Fruit fly (Drosophila melanogaster) whole organism, embryonic: ENCODE measurements around the gene Alp9.
A peak's percentile ranks its signal among the peaks of the same experiment; 100 is the strongest.

Source experiments
- Asciz ChIP-seq: fragments of 200-800 bp; sonication (Bioruptor generic); optimal IDR thresholded peaks from 2 replicates; lab custom pipeline; 2017; ENCODE audit warnings: missing biosample characterization, mild to moderate bottlenecking, missing genetic modification characterization, missing genetic modification reagents
- BEAF-32 ChIP-seq: fragments of 200-800 bp; sonication (Bioruptor generic); optimal IDR thresholded peaks from 3 replicates; lab custom pipeline; 2017; ENCODE audit warnings: missing biosample characterization, missing genetic modification characterization, mild to moderate bottlenecking, moderate library complexity, missing genetic modification reagents
- CG10321 ChIP-seq: fragments of 200-800 bp; sonication (Bioruptor generic); IDR thresholded peaks from 2 replicates; pipeline ENCODE4 v1.3.6; 2022; ENCODE audit warnings: missing biosample characterization, missing genetic modification characterization
- CG10543 ChIP-seq: fragments of 200-800 bp; sonication (Bioruptor generic); optimal IDR thresholded peaks from 3 replicates; lab custom pipeline; 2017; ENCODE audit warnings: missing biosample characterization, mild to moderate bottlenecking, missing genetic modification characterization, moderate library complexity
- CG10959 ChIP-seq: fragments of 200-800 bp; sonication (Bioruptor generic); IDR thresholded peaks from 2 replicates; pipeline ENCODE4 v1.3.6; 2022; ENCODE audit warnings: missing biosample characterization, missing genetic modification characterization
- CG11504 ChIP-seq: fragments of 200-800 bp; sonication (Bioruptor generic); optimal IDR thresholded peaks from 3 replicates; lab custom pipeline; 2019; ENCODE audit warnings: missing biosample characterization, mild to moderate bottlenecking, missing genetic modification characterization, moderate library complexity
- CG12236 ChIP-seq: fragments of 200-800 bp; sonication (Bioruptor generic); optimal IDR thresholded peaks from 2 replicates; lab custom pipeline; 2016; ENCODE audit warnings: missing biosample characterization, missing genetic modification characterization
- CG17829 ChIP-seq: fragments of 200-800 bp; optimal IDR thresholded peaks from 2 replicates; lab custom pipeline; 2019; ENCODE audit warnings: missing biosample characterization, mild to moderate bottlenecking, missing genetic modification characterization, moderate library complexity
- CG1832 ChIP-seq: fragments of 200-800 bp; sonication (Bioruptor generic); optimal IDR thresholded peaks from 2 replicates; lab custom pipeline; 2017; ENCODE audit warnings: missing biosample characterization, mild to moderate bottlenecking, missing genetic modification characterization, inconsistent platforms
- CG18619 ChIP-seq: fragments of 200-800 bp; sonication (Bioruptor generic); optimal IDR thresholded peaks from 3 replicates; lab custom pipeline; 2017; ENCODE audit warnings: missing biosample characterization, mild to moderate bottlenecking, missing genetic modification characterization
- CG2129 ChIP-seq: fragments of 200-800 bp; sonication (Bioruptor generic); IDR thresholded peaks from 2 replicates; pipeline ENCODE4 v1.3.6; 2022; ENCODE audit warnings: missing biosample characterization, missing genetic modification characterization; ENCODE audit not compliant: partially characterized antibody
- CG33557 ChIP-seq: fragments of 200-800 bp; sonication (Bioruptor generic); optimal IDR thresholded peaks from 2 replicates; lab custom pipeline; 2019; ENCODE audit warnings: missing biosample characterization, mild to moderate bottlenecking, missing genetic modification characterization, moderate library complexity
- CG4617 ChIP-seq: fragments of 200-800 bp; sonication (Bioruptor generic); optimal IDR thresholded peaks from 3 replicates; lab custom pipeline; 2016; ENCODE audit warnings: missing biosample characterization, missing genetic modification characterization, borderline replicate concordance
- CG4707 ChIP-seq: fragments of 200-800 bp; sonication (Bioruptor generic); optimal IDR thresholded peaks from 2 replicates; lab custom pipeline; 2018; ENCODE audit warnings: missing biosample characterization, mild to moderate bottlenecking, missing genetic modification characterization, moderate library complexity
- CG7556 ChIP-seq: fragments of 200-800 bp; sonication (Bioruptor generic); optimal IDR thresholded peaks from 2 replicates; lab custom pipeline; 2017; ENCODE audit warnings: missing biosample characterization, mild to moderate bottlenecking, missing genetic modification characterization
- CG7839 ChIP-seq: fragments of 200-800 bp; sonication (Bioruptor generic); optimal IDR thresholded peaks from 3 replicates; lab custom pipeline; 2018; ENCODE audit warnings: missing biosample characterization, mild to moderate bottlenecking, missing genetic modification characterization, moderate library complexity
- CG8089 ChIP-seq: fragments of 200-800 bp; sonication (Bioruptor generic); optimal IDR thresholded peaks from 3 replicates; lab custom pipeline; 2016; ENCODE audit warnings: missing biosample characterization, missing genetic modification characterization
- CG9215 ChIP-seq: fragments of 200-800 bp; sonication (Bioruptor generic); IDR thresholded peaks from 2 replicates; pipeline ENCODE4 v1.3.6; 2022; ENCODE audit warnings: missing biosample characterization, missing genetic modification characterization
- CG9817 ChIP-seq: fragments of 200-800 bp; sonication (Bioruptor generic); optimal IDR thresholded peaks from 2 replicates; lab custom pipeline; 2018; ENCODE audit warnings: missing biosample characterization, mild to moderate bottlenecking, missing genetic modification characterization, moderate library complexity
- Dll ChIP-seq: fragments of 200-800 bp; sonication (Bioruptor generic); IDR thresholded peaks from 4 replicates; pipeline ENCODE4 v1.3.6; 2022; ENCODE audit warnings: missing biosample characterization, missing genetic modification characterization; ENCODE audit not compliant: partially characterized antibody
- E2f2 ChIP-seq: fragments of 200-800 bp; sonication (Bioruptor generic); IDR thresholded peaks from 2 replicates; pipeline ENCODE4 v1.3.6; 2022; ENCODE audit warnings: missing biosample characterization, missing genetic modification characterization
- Elba2 ChIP-seq: fragments of 200-800 bp; sonication (Bioruptor generic); optimal IDR thresholded peaks from 3 replicates; lab custom pipeline; 2016; ENCODE audit warnings: missing biosample characterization, missing genetic modification characterization
- Fer1 ChIP-seq: fragments of 200-800 bp; sonication (Bioruptor generic); optimal IDR thresholded peaks from 2 replicates; lab custom pipeline; 2017; ENCODE audit warnings: missing biosample characterization, mild to moderate bottlenecking, missing genetic modification characterization
- HLH54F ChIP-seq: fragments of 200-800 bp; sonication (Bioruptor generic); optimal IDR thresholded peaks from 3 replicates; lab custom pipeline; 2016; ENCODE audit warnings: missing biosample characterization, missing genetic modification characterization
- Hey ChIP-seq: fragments of 200-800 bp; sonication (Bioruptor generic); optimal IDR thresholded peaks from 3 replicates; lab custom pipeline; 2018; ENCODE audit warnings: missing biosample characterization, mild to moderate bottlenecking, missing genetic modification characterization
- Hmx ChIP-seq: fragments of 200-800 bp; sonication (Bioruptor generic); optimal IDR thresholded peaks from 2 replicates; lab custom pipeline; 2016; ENCODE audit warnings: missing biosample characterization, missing genetic modification characterization
- Kr ChIP-seq: fragments of 200-800 bp; sonication (Bioruptor generic); optimal IDR thresholded peaks from 2 replicates; lab custom pipeline; 2017; ENCODE audit warnings: missing biosample characterization, mild to moderate bottlenecking, missing genetic modification characterization
- Nf-YC ChIP-seq: fragments of 200-800 bp; optimal IDR thresholded peaks from 3 replicates; lab custom pipeline; 2019; ENCODE audit warnings: missing biosample characterization, mild to moderate bottlenecking, missing genetic modification characterization, moderate library complexity
- Poxn ChIP-seq: fragments of 200-800 bp; sonication (Bioruptor generic); IDR thresholded peaks from 2 replicates; pipeline ENCODE4 v1.3.6; 2022; ENCODE audit warnings: missing biosample characterization, missing genetic modification characterization
- Ptx1 ChIP-seq: fragments of 200-800 bp; sonication (Bioruptor generic); IDR thresholded peaks from 2 replicates; pipeline ENCODE4 v1.3.6; 2022; ENCODE audit warnings: missing biosample characterization, missing genetic modification characterization
- Ssrp ChIP-seq: fragments of 200-800 bp; sonication (Bioruptor generic); optimal IDR thresholded peaks from 2 replicates; lab custom pipeline; 2018; ENCODE audit warnings: missing biosample characterization, mild to moderate bottlenecking, missing genetic modification characterization, moderate library complexity
- aop ChIP-seq: fragments of 200-800 bp; sonication (Bioruptor generic); IDR thresholded peaks from 2 replicates; pipeline ENCODE4 v1.3.6; 2022; ENCODE audit warnings: missing biosample characterization, missing genetic modification characterization
- az2 ChIP-seq: fragments of 200-800 bp; sonication (Bioruptor generic); optimal IDR thresholded peaks from 3 replicates; lab custom pipeline; 2016; ENCODE audit warnings: missing biosample characterization, missing genetic modification characterization
- cad ChIP-seq: fragments of >200 bp; optimal IDR thresholded peaks from 2 replicates; lab custom pipeline; 2017; ENCODE audit warnings: missing biosample characterization, missing genetic modification characterization
- caup ChIP-seq: fragments of 200-800 bp; sonication (Bioruptor generic); optimal IDR thresholded peaks from 3 replicates; lab custom pipeline; 2017; ENCODE audit warnings: missing biosample characterization, mild to moderate bottlenecking, missing genetic modification characterization, moderate library complexity; ENCODE audit not compliant: severe bottlenecking
- crc ChIP-seq: fragments of 200-800 bp; sonication (Bioruptor generic); optimal IDR thresholded peaks from 2 replicates; lab custom pipeline; 2016; ENCODE audit warnings: missing biosample characterization, missing genetic modification characterization
- crol ChIP-seq: fragments of 200-800 bp; sonication (Bioruptor generic); IDR thresholded peaks from 2 replicates; pipeline ENCODE4 v1.3.6; 2022; ENCODE audit warnings: missing biosample characterization, missing genetic modification characterization
- da ChIP-seq: fragments of 200-800 bp; sonication (Bioruptor generic); optimal IDR thresholded peaks from 2 replicates; lab custom pipeline; 2016; ENCODE audit warnings: missing biosample characterization, missing genetic modification characterization
- dysf ChIP-seq: fragments of 200-800 bp; sonication (Bioruptor generic); IDR thresholded peaks from 3 replicates; pipeline ENCODE4 v1.3.6; 2022; ENCODE audit warnings: missing biosample characterization, missing genetic modification characterization
- ems ChIP-seq: fragments of 200-800 bp; sonication (Bioruptor generic); optimal IDR thresholded peaks from 3 replicates; lab custom pipeline; 2016; ENCODE audit warnings: missing biosample characterization, missing genetic modification characterization
- gem ChIP-seq: fragments of 200-800 bp; sonication (Bioruptor generic); optimal IDR thresholded peaks from 2 replicates; lab custom pipeline; 2019; ENCODE audit warnings: missing biosample characterization, mild to moderate bottlenecking, missing genetic modification characterization, moderate library complexity
- gfzf ChIP-seq: fragments of 200-800 bp; sonication (Bioruptor generic); optimal IDR thresholded peaks from 2 replicates; lab custom pipeline; 2016; ENCODE audit warnings: missing biosample characterization, mild to moderate bottlenecking, missing genetic modification characterization, moderate library complexity
- grn ChIP-seq: fragments of 200-800 bp; sonication (Bioruptor generic); optimal IDR thresholded peaks from 3 replicates; lab custom pipeline; 2017; ENCODE audit warnings: missing biosample characterization, missing genetic modification characterization
- oc ChIP-seq: fragments of 200-800 bp; sonication (Bioruptor generic); optimal IDR thresholded peaks from 2 replicates; lab custom pipeline; 2018; ENCODE audit warnings: missing biosample characterization, mild to moderate bottlenecking, missing genetic modification characterization, moderate library complexity
- odd ChIP-seq: fragments of 200-800 bp; sonication (Bioruptor generic); optimal IDR thresholded peaks from 2 replicates; lab custom pipeline; 2017; ENCODE audit warnings: missing biosample characterization, mild to moderate bottlenecking, missing genetic modification characterization
- peb ChIP-seq: fragments of 200-800 bp; sonication (Bioruptor generic); IDR thresholded peaks from 2 replicates; pipeline ENCODE4 v1.3.6; 2022; ENCODE audit warnings: missing biosample characterization, missing genetic modification characterization
- sens-2 ChIP-seq: fragments of 200-800 bp; sonication (Bioruptor generic); IDR thresholded peaks from 2 replicates; pipeline ENCODE4 v1.3.6; 2022; ENCODE audit warnings: missing biosample characterization, missing genetic modification characterization
- trem ChIP-seq: fragments of 200-800 bp; optimal IDR thresholded peaks from 3 replicates; lab custom pipeline; 2019; ENCODE audit warnings: missing biosample characterization, mild to moderate bottlenecking, missing genetic modification characterization, moderate library complexity
- wdn ChIP-seq: fragments of 200-800 bp; sonication (Bioruptor generic); IDR thresholded peaks from 2 replicates; pipeline ENCODE4 v1.3.6; 2022; ENCODE audit warnings: missing biosample characterization, missing genetic modification characterization
- zen2 ChIP-seq: fragments of 200-800 bp; sonication (Bioruptor generic); IDR thresholded peaks from 3 replicates; pipeline ENCODE4 v1.3.6; 2022; ENCODE audit warnings: missing biosample characterization, missing genetic modification characterization; ENCODE audit not compliant: partially characterized antibody
- zfh1 ChIP-seq: fragments of 200-800 bp; sonication (Bioruptor generic); IDR thresholded peaks from 3 replicates; pipeline ENCODE4 v1.3.6; 2022; ENCODE audit warnings: missing biosample characterization, missing genetic modification characterization

Gene Alp9

DNA sequence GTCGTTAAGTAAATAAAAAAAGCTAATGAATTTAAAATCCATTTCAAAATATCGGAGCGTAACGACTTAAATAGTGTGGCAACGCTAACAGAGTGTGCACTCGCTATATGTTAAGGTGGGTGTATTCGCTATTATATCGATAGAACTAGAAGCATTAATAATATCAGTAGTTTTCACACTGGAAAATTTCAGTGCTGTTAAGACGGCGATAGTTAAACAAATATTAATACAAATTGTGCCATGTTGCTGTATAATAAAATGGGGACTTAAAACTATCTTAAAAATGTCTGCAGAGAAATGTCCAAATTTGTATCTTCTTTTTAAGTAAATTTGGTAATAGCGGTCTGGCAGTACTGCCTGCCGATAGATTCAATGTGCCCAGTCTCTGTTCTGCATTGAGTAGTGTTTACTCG, 12.0 kb upstream of the Alp9 start (continued):
- TF ChIP-seq CG10959 (GFP tag; lab: Robert Waterston, UW) = peak; percentile 73
- peak; percentile 37 for TF ChIP-seq CG12236 (GFP tag; lab: Kevin White, UChicago)
- peak; percentile 64 for TF ChIP-seq CG8089 (GFP tag; lab: Kevin White, UChicago)
- peak; percentile 90 for TF ChIP-seq dysf (GFP tag; lab: Robert Waterston, UW)
- peak; percentile 93 for TF ChIP-seq Dll
- no peak for TF ChIP-seq oc
- TF ChIP-seq aop = peak; percentile 86
- peak; percentile 78 for TF ChIP-seq caup (GFP tag; lab: Kevin White, UChicago)
- peak; percentile 90 for TF ChIP-seq CG9215 (GFP tag; lab: Robert Waterston, UW)
- no peak for TF ChIP-seq CG7839
- no peak for TF ChIP-seq CG1832 (GFP tag; lab: Kevin White, UChicago)
- TF ChIP-seq BEAF-32 (GFP tag; lab: Kevin White, UChicago) = peak; percentile 96
- TF ChIP-seq CG7556 = no peak
- peak; percentile 56 for TF ChIP-seq peb (GFP tag; lab: Robert Waterston, UW)
- no peak for TF ChIP-seq Hey (tag; lab: Kevin White, UChicago)
- TF ChIP-seq CG17829 = peak; percentile 86
- peak; percentile 76 for TF ChIP-seq Poxn (GFP tag; lab: Robert Waterston, UW)
- peak; percentile 75 for TF ChIP-seq CG18619 (GFP tag; lab: Kevin White, UChicago)
- TF ChIP-seq CG11504 (tag; lab: Kevin White, UChicago) = no peak
- TF ChIP-seq Elba2 (GFP tag; lab: Kevin White, UChicago) = peak; percentile 46
- TF ChIP-seq ems (GFP tag; lab: Kevin White, UChicago) = peak; percentile 88
- TF ChIP-seq Nf-YC (tag; lab: Kevin White, UChicago) = no peak
- peak; percentile 91 for TF ChIP-seq gem (tag; lab: Kevin White, UChicago)
- TF ChIP-seq grn (GFP tag; lab: Kevin White, UChicago) = peak; percentile 47
- peak; percentile 92 for TF ChIP-seq trem (tag; lab: Kevin White, UChicago)
- peak; percentile 67 for TF ChIP-seq Hmx (GFP tag; lab: Kevin White, UChicago)
- no peak for TF ChIP-seq odd (GFP tag; lab: Kevin White, UChicago)
- no peak for TF ChIP-seq crol (GFP tag; lab: Robert Waterston, UW)
- TF ChIP-seq wdn (GFP tag; lab: Robert Waterston, UW) = peak; percentile 85
- no peak for TF ChIP-seq Kr (GFP tag; lab: Kevin White, UChicago)
- peak; percentile 71 for TF ChIP-seq da (GFP tag; lab: Kevin White, UChicago)
- TF ChIP-seq cad = no peak
- TF ChIP-seq zfh1 = peak; percentile 94
- TF ChIP-seq sens-2 = peak; percentile 79
- peak; percentile 77 for TF ChIP-seq az2 (GFP tag; lab: Kevin White, UChicago)
- TF ChIP-seq CG10321 = peak; percentile 37; the same call in 1 of the 2 replicates
- TF ChIP-seq zen2 = peak; percentile 73; the same call in 2 of the 3 replicates
- TF ChIP-seq gfzf (GFP tag; lab: Kevin White, UChicago) = peak; percentile 74
- peak; percentile 87 for TF ChIP-seq Ssrp (tag; lab: Kevin White, UChicago)
- peak; percentile 84 for TF ChIP-seq CG2129 (GFP tag; lab: Robert Waterston, UW)
- TF ChIP-seq E2f2 (GFP tag; lab: Robert Waterston, UW) = peak; percentile 85
- TF ChIP-seq Asciz = no peak
- no peak for TF ChIP-seq CG10543 (GFP tag; lab: Kevin White, UChicago)
- TF ChIP-seq crc (GFP tag; lab: Kevin White, UChicago) = peak; percentile 70
- no peak for TF ChIP-seq CG4707
- TF ChIP-seq CG33557 (GFP tag; lab: Kevin White, UChicago) = no peak
- TF ChIP-seq CG9817 = peak; percentile 94
- TF ChIP-seq Fer1 (GFP tag; lab: Kevin White, UChicago) = no peak
- TF ChIP-seq CG4617 (GFP tag; lab: Kevin White, UChicago) = peak; percentile 93
- peak; percentile 91 for TF ChIP-seq HLH54F
- peak; percentile 96 for TF ChIP-seq Ptx1 (GFP tag; lab: Robert Waterston, UW)
